Fruit fly (Drosophila melanogaster) Kc167 (cell line): ENCODE data around the gene Mtl.

Source experiments
- Sin3A ChIP-seq: fragments of >200 bp; optimal IDR thresholded peaks from 2 replicates; lab custom pipeline; 2018; ENCODE audit warnings: missing external identifiers
- h ChIP-seq: fragments of >200 bp; optimal IDR thresholded peaks from 3 replicates; lab custom pipeline; 2018; ENCODE audit warnings: missing external identifiers
- insv ChIP-seq: fragments of >200 bp; optimal IDR thresholded peaks from 3 replicates; lab custom pipeline; 2018; ENCODE audit warnings: missing external identifiers

DNA sequence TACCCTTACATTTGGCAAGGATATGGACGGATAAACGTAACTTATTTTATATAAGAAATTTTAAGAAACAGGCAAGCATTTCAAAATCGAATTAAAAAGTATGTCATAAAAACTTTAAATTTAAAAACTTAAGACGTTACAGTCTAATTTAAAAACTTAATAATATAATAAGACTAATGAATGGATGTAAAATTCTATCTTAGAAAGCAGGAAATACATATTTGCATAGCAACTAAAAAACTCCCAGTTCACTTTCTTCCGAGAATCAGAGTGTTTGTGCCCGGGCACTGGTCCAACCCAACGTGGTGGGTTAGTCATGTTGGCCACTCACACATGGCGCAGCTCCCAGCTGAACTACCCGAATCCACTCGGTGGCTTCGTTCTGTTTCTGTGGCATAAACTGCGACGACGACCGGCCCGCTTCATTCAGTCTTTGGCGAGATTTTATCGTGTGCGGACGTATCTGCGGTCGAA is 49.4 kb downstream of the Mtl start, which contains the start of gene CG12880:
- TF ChIP-seq h (lab: Kevin White, UChicago) (no peak), Sin3A (lab: Kevin White, UChicago) (no peak), insv (lab: Kevin White, UChicago) (no peak)
